Fruit fly (Drosophila melanogaster) whole organism, larva: ENCODE data around the gene CG15170.

ENCODE experiments used
- noc ChIP-seq: fragments of 200-800 bp; sonication (Bioruptor generic); optimal IDR thresholded peaks from 3 replicates; lab custom pipeline; 2019; ENCODE audit warnings: missing biosample characterization, mild to moderate bottlenecking, missing genetic modification characterization, moderate library complexity

The CG15170 gene

DNA sequence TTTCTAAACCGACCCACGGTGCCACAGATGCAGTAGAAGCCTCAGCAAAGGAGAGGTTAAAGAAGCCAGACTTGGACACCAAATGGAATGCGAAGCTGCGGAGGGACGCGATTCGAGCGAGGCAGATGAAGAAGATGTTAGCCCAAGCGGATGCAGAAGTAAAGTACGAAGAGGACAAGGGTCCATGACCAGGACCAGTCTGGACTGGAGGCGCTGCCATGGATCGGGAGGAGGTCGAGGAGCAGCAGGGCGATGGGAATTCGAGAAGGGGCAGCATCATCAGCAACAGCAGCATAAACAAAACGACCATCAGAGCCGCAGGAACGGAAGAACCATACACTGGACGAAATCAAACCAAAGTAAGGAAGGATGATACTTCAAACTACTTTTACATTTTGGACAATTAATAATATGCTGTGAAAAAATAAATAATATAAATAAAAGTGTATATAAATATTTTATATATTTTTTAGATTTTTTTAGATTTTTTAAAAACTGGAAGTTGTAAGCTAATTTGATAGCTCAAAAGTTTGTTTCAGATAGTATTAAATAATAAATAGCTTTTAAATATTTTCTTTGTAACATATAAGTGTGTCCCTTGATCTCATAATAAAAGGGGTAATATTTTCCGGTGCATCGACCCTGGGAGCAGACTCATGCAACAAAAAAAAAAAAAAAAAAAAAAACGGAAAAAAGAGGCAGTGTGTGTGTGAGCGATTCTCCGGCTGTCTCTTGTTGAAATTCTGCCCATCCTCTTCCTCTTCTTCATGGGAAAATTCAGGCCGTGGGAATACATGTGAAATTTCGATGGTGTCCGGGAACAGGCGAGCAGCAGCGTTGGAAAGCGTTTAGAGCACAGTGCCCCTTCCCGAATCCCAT, 43.2 kb downstream of the CG15170 start:
- TF ChIP-seq noc = no peak

DNA sequence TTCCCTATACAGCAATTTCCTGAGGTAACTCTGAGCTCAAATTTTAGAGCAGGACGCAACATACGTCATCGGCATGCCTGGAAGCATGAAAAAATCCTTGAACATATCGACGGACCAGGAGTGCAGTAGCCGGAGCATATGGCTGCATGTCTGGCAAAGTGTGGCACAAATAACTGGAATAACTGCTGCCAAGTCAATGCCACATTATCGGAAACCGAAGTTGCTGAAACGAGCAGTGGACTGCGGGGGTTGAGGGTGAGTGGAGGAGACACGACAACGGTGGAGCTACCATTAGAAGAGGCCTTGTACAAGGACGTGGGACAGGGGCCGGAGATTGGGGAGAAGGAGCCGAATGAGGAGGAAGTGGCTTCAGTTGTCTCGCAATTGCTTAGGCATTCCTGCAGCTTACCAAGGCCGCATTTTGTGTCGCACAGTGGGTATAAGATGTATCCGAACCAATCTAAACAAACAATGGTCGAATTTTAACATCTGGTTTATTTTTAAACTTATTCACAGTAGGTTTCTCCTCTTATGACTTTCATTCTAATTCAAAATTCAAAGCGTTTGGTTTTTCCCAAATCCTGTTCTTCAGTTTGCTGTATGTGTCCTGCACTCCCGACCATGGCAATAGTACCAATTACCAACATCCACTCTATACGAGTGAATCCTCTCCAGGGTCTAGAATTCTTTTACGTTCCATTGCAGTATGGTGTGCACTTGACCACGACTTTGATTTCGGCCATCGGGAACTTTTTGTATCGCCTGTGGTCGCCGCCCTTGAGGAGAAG, 44.1 kb downstream of the CG15170 start, which contains the start of gene CG46304:
Gene CG46304, plus strand, starts transcription at position 541 of the 788 bp plus-strand sequence.
- no peak for TF ChIP-seq noc

DNA sequence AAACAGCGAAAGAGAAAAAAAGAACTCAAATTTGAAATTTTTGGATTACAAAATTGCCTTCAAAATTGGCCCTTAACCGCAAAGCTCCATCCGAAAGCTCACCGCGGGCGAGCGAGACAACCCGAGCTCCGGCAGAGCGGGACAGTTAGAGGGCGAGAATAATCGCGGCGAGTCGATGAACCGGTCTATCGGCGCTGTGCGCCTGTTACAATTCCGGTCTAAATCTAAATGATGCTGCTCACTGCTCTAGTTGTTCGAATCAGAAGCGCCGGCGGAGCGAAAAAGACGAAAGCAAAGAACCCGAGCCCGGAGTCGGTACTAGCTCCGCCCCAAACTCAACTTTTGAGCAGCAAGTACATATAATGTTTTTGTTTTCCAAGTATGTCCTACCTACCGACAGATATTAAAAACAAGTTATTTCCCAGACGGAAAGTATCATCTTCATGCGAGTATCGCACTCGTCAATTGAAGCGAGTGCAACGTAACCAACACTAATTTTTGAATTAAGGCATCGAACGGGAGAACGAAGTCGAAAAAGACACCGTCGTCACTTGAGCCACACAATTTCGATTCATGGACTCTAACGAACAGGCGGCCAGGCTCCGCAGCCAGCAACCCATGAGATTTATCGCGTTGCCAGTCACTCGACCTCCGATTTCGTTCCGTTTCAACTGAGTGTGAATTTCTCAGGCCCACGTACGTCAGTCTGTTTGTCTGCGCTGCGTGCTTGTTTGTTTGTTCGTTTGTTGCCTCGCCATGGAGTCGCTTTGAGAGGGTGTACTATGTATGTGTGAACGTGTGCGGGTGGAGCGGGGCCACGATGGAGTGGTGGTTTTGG, 45.6 kb downstream of the CG15170 start:
- TF ChIP-seq noc = no peak

- TF ChIP-seq noc = no peak
These were observed 46.2 kb downstream of the CG15170 start, which contains the start of gene ssp3 for dm6 chr2L:18943797-18944174. TSS of gene ssp3 (minus strand) at chr2L:18943960.

DNA sequence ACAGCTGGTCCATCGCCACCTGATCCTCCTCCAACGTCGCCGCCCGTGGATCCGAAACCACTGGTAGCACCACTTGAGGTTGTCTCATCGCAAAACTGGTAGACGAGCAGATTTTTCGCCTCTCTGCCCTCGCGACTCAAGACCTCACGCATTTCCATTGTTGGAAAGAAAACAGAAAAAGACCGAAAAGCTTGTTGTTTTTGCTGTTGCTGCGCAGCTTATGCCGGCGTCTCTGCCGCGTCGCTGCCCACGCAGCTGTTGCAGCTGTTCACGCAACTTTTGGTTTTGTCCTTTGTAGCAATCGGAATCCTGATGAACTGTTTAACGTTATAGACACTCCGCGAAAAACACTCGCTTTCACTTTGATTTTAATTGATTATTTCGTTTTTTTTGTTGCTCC, 46.7 kb downstream of the CG15170 start:
- no peak for TF ChIP-seq noc
